Worm (Caenorhabditis elegans) whole organism, L2 larva: ENCODE data around the gene glr-6.

Source experiments
- C34F6.9 ChIP-seq: fragments of 150-350 bp; optimal IDR thresholded peaks from 2 replicates; lab custom pipeline; 2014; ENCODE audit warnings: missing biosample characterization, missing genetic modification characterization
- F13H6.1 ChIP-seq: sonication (generic microtip); optimal IDR thresholded peaks from 2 replicates; lab custom pipeline; 2016; ENCODE audit warnings: missing genetic modification characterization, missing compliant biosample characterization
- R02D3.7 ChIP-seq: fragments of 150-350 bp; optimal IDR thresholded peaks from 2 replicates; lab custom pipeline; 2014; ENCODE audit warnings: missing biosample characterization, missing genetic modification characterization
- Y55F3AM.14 ChIP-seq: fragments of 200-800 bp; sonication (Bioruptor generic); optimal IDR thresholded peaks from 2 replicates; lab custom pipeline; 2018; ENCODE audit warnings: mild to moderate bottlenecking, missing genetic modification characterization, missing compliant biosample characterization
- alr-1 ChIP-seq: fragments of 150-350 bp; optimal IDR thresholded peaks from 2 replicates; lab custom pipeline; 2014; ENCODE audit warnings: missing biosample characterization, missing genetic modification characterization
- aly-2 ChIP-seq: fragments of 150-350 bp; optimal IDR thresholded peaks from 2 replicates; lab custom pipeline; 2014; ENCODE audit warnings: missing biosample characterization, missing genetic modification characterization
- blmp-1 ChIP-seq: sonication (generic microtip); optimal IDR thresholded peaks from 2 replicates; lab custom pipeline; 2017; ENCODE audit warnings: missing genetic modification characterization, mild to moderate bottlenecking, missing compliant biosample characterization, antibody characterized with exemption, moderate library complexity; ENCODE audit not compliant: insufficient read depth
- ceh-16 ChIP-seq: fragments of 150-350 bp; optimal IDR thresholded peaks from 2 replicates; lab custom pipeline; 2014; ENCODE audit warnings: missing biosample characterization, missing genetic modification characterization
- crh-2 ChIP-seq: sonication (generic microtip); optimal IDR thresholded peaks from 2 replicates; lab custom pipeline; 2017; ENCODE audit warnings: missing biosample characterization, missing genetic modification characterization
- dmd-4 ChIP-seq: sonication (generic microtip); optimal IDR thresholded peaks from 2 replicates; lab custom pipeline; 2017; ENCODE audit warnings: missing biosample characterization, missing genetic modification characterization
- egl-27 ChIP-seq: sonication (generic microtip); optimal IDR thresholded peaks from 3 replicates; lab custom pipeline; 2017; ENCODE audit warnings: missing biosample characterization, missing genetic modification reagents, missing genetic modification characterization
- gmeb-1 ChIP-seq: fragments of 150-350 bp; optimal IDR thresholded peaks from 2 replicates; lab custom pipeline; 2014; ENCODE audit warnings: missing biosample characterization, missing genetic modification characterization
- lin-11 ChIP-seq: fragments of 150-350 bp; sonication (generic microtip); optimal IDR thresholded peaks from 2 replicates; lab custom pipeline; 2014; ENCODE audit warnings: missing biosample characterization, missing genetic modification characterization, inconsistent platforms, mixed read lengths
- lin-13 ChIP-seq: fragments of 150-350 bp; optimal IDR thresholded peaks from 2 replicates; lab custom pipeline; 2014; ENCODE audit warnings: missing biosample characterization, missing genetic modification reagents, missing genetic modification characterization
- lin-39 ChIP-seq: fragments of 150-350 bp; optimal IDR thresholded peaks from 2 replicates; lab custom pipeline; 2014; ENCODE audit warnings: missing biosample characterization, missing genetic modification reagents, missing genetic modification characterization
- lsy-2 ChIP-seq, 2 experiments: fragments of 150-350 bp in 1 of 2; sonication (generic microtip) in 1 of 2; optimal IDR thresholded peaks; 2 replicates each; lab custom pipeline; 2014 to 2017; ENCODE audit warnings: missing biosample characterization in 2 of 2, missing genetic modification characterization in 2 of 2
- mbf-1 ChIP-seq: sonication (generic microtip); optimal IDR thresholded peaks from 2 replicates; lab custom pipeline; 2017; ENCODE audit warnings: missing biosample characterization, missing genetic modification characterization
- mdl-1 ChIP-seq, 2 experiments: fragments of 150-350 bp in 1 of 2; sonication (generic microtip) in 1 of 2; optimal IDR thresholded peaks; 2 replicates each; lab custom pipeline; 2017; ENCODE audit warnings: missing biosample characterization in 2 of 2, missing genetic modification characterization in 2 of 2
- nhr-10 ChIP-seq: sonication (generic microtip); optimal IDR thresholded peaks from 2 replicates; lab custom pipeline; 2017; ENCODE audit warnings: missing biosample characterization, missing genetic modification characterization
- nhr-11 ChIP-seq: fragments of 150-350 bp; optimal IDR thresholded peaks from 2 replicates; lab custom pipeline; 2014; ENCODE audit warnings: missing biosample characterization, missing genetic modification characterization
- nhr-12 ChIP-seq: fragments of 150-350 bp; optimal IDR thresholded peaks from 2 replicates; lab custom pipeline; 2014; ENCODE audit warnings: missing biosample characterization, missing genetic modification characterization
- nhr-129 ChIP-seq: fragments of 150-350 bp; optimal IDR thresholded peaks from 2 replicates; lab custom pipeline; 2014; ENCODE audit warnings: missing biosample characterization, missing genetic modification characterization
- nhr-23 ChIP-seq: fragments of 150-350 bp; optimal IDR thresholded peaks from 2 replicates; lab custom pipeline; 2014; ENCODE audit warnings: missing biosample characterization, missing genetic modification reagents, missing genetic modification characterization
- nhr-237 ChIP-seq: fragments of 150-350 bp; optimal IDR thresholded peaks from 2 replicates; lab custom pipeline; 2014; ENCODE audit warnings: missing biosample characterization, missing genetic modification characterization
- nhr-25 ChIP-seq: fragments of 150-350 bp; sonication (generic microtip); optimal IDR thresholded peaks from 3 replicates; lab custom pipeline; 2014; ENCODE audit warnings: missing biosample characterization, missing genetic modification characterization
- nhr-6 ChIP-seq: fragments of 150-350 bp; optimal IDR thresholded peaks from 2 replicates; lab custom pipeline; 2014; ENCODE audit warnings: missing biosample characterization, missing genetic modification characterization
- nhr-77 ChIP-seq: fragments of 150-350 bp; optimal IDR thresholded peaks from 2 replicates; lab custom pipeline; 2014; ENCODE audit warnings: missing biosample characterization, missing genetic modification characterization
- peb-1 ChIP-seq: fragments of 150-350 bp; optimal IDR thresholded peaks from 2 replicates; lab custom pipeline; 2014; ENCODE audit warnings: missing biosample characterization, missing genetic modification characterization
- sem-4 ChIP-seq: fragments of 150-350 bp; optimal IDR thresholded peaks from 2 replicates; lab custom pipeline; 2014; ENCODE audit warnings: missing biosample characterization, missing genetic modification reagents, missing genetic modification characterization
- sma-3 ChIP-seq: sonication (generic microtip); optimal IDR thresholded peaks from 2 replicates; lab custom pipeline; 2016; ENCODE audit warnings: missing genetic modification reagents, missing genetic modification characterization, missing compliant biosample characterization
- sma-9 ChIP-seq, 2 experiments: fragments of 150-350 bp in 1 of 2; sonication (generic microtip) in 1 of 2; optimal IDR thresholded peaks; 2 replicates each; lab custom pipeline; 2014 to 2016; ENCODE audit warnings: missing genetic modification characterization in 2 of 2, mild to moderate bottlenecking in 1 of 2, missing biosample characterization in 1 of 2, missing compliant biosample characterization in 1 of 2, missing genetic modification reagents in 1 of 2, moderate library complexity in 1 of 2
- snpc-4 ChIP-seq: fragments of 150-350 bp; optimal IDR thresholded peaks from 2 replicates; lab custom pipeline; 2014; ENCODE audit warnings: missing biosample characterization, missing genetic modification characterization
- unc-55 ChIP-seq: fragments of 150-350 bp; sonication (generic microtip); optimal IDR thresholded peaks from 3 replicates; lab custom pipeline; 2014; ENCODE audit warnings: missing biosample characterization, missing genetic modification reagents, missing genetic modification characterization
- zag-1 ChIP-seq: fragments of 150-350 bp; optimal IDR thresholded peaks from 2 replicates; lab custom pipeline; 2014; ENCODE audit warnings: missing biosample characterization, missing genetic modification characterization
- ztf-11 ChIP-seq: sonication (generic microtip); optimal IDR thresholded peaks from 2 replicates; lab custom pipeline; 2017; ENCODE audit warnings: missing biosample characterization, missing genetic modification characterization
- ztf-4 ChIP-seq: fragments of 150-350 bp; optimal IDR thresholded peaks from 2 replicates; lab custom pipeline; 2014; ENCODE audit warnings: missing biosample characterization, missing genetic modification characterization

The glr-6 gene

DNA sequence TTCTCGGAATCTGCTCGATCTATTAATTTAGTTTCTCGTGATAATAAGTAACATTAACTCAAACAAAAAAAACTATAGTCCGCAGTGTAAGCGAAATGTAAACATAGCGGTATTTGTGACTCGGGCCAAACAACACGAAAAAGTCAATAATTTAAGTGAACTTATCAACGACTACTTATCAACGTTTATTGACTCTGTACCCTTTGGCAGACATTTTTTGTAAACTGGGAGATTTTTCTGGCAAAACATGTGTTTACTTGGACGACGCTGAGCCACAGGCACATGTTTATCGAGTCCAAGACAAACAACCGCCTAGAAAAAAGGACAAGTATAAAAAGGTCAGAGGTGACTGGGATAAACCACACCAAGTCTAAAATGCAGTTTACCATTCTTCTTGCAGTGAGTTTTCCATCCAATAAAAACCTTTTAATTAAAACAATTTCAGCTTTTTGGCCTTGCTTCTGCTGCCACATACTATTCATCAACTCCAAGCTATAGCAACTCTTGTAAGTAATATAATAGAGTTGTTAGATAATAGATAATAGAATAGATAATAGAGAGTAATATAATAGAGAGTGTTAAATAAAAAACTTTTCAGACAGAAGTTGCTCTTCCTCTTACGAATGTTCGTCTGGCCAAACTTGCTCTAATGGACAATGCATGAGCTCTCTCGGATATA, 4.0 kb upstream of the glr-6 start, which contains the start of gene C53B7.3:
C53B7.3 (plus strand) TSS at position 362 of the 679 bp plus-strand sequence.
- TF ChIP-seq nhr-25 (tag; lab: Kevin White, UChicago) (no peak), F13H6.1 (tag; lab: Kevin White, UChicago) (peak; percentile 34)
- TF ChIP-seq, all 48 proteins: peak for 1

DNA sequence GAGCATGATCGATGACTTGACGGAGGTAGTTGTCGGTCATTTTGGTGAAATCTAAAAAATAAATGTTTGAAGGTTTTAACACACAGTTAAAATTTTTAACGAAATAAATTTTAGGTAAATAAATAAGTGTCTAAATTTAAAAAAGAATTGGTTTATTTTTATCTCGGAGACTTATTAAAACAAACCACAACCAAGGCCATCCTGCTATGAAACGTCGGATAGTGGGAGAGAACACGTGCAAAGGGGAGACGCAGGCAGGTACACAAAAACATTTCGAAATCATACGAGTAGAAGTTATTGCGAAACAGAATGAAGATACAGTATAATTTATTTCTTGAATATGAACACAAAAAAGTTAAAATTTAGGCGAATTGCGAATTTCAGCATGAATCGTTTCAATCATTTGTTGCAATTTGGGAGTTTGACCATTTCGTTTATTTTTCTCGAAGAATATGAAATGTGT, 4.4 kb downstream of the glr-6 start, which contains the start of gene F41B4.3:
F41B4.3 (minus strand) TSS at position 51 of the 463 bp plus-strand sequence.
- TF ChIP-seq zag-1 (tag; lab: Kevin White, UChicago) (no peak), nhr-11 (tag; lab: Kevin White, UChicago) (no peak), mbf-1 (tag; lab: Kevin White, UChicago) (no peak), blmp-1 (tag; lab: Kevin White, UChicago) (no peak), nhr-129 (tag; lab: Kevin White, UChicago) (peak; percentile 39), nhr-77 (no peak), nhr-25 (tag; lab: Kevin White, UChicago) (peak; percentile 7), Y55F3AM.14 (GFP tag; lab: Kevin White, UChicago) (no peak), lin-39 (tag; lab: Kevin White, UChicago) (no peak), sem-4 (tag; lab: Kevin White, UChicago) (no peak), nhr-6 (tag; lab: Kevin White, UChicago) (no peak), peb-1 (tag; lab: Kevin White, UChicago) (no peak), ztf-11 (tag; lab: Kevin White, UChicago) (no peak), nhr-10 (no peak), R02D3.7 (tag; lab: Kevin White, UChicago) (no peak), nhr-23 (tag; lab: Kevin White, UChicago) (no peak), egl-27 (tag; lab: Kevin White, UChicago) (no peak), snpc-4 (tag; lab: Kevin White, UChicago) (no peak), crh-2 (tag; lab: Kevin White, UChicago) (no peak), unc-55 (GFP tag; lab: Kevin White, UChicago) (peak; percentile 69), alr-1 (tag; lab: Kevin White, UChicago) (no peak), sma-3 (no peak), lin-13 (GFP tag; lab: Kevin White, UChicago) (no peak), mdl-1 (tag; optimal IDR thresholded peaks at IDR 0.05; lab: Kevin White, UChicago) (peak in 1 of 2 experiments; percentile 31), C34F6.9 (tag; lab: Kevin White, UChicago) (peak; percentile 55), lin-11 (tag; lab: Kevin White, UChicago) (no peak), dmd-4 (tag; lab: Kevin White, UChicago) (no peak), lsy-2 (tag; optimal IDR thresholded peaks at IDR 0.05; lab: Kevin White, UChicago) (peak in 1 of 2 experiments; percentile 56), nhr-237 (tag; lab: Kevin White, UChicago) (no peak)

DNA sequence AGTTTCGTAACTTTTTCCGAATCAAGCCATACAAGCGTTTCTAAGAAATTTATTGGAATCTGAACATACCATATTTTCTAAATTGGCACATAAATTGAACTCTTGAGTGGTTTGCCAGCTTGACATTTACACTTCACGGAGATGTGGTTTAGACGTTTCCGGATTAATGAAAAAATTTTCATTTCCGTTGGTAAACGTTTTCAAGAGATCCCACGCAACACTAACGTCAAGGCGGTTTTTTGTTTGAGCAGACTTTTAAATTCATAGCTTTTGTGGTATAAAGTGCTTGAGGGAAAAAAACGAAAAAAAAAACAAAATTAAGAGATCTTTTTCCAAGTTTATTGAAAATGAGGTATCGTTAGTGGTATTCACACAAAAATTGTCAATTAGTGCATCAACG, 5.4 kb downstream of the glr-6 start, which contains the start of gene F41B4.2:
F41B4.2 (minus strand) TSS at position 101 of the 400 bp plus-strand sequence.
- no peak for TF ChIP-seq nhr-237 (tag; lab: Kevin White, UChicago)
- no peak for TF ChIP-seq nhr-23 (tag; lab: Kevin White, UChicago)
- no peak for TF ChIP-seq aly-2 (tag; lab: Kevin White, UChicago)
- no peak for TF ChIP-seq blmp-1 (tag; lab: Kevin White, UChicago)
- no peak for TF ChIP-seq gmeb-1 (tag; lab: Kevin White, UChicago)
- TF ChIP-seq lin-11 (tag; lab: Kevin White, UChicago): no peak
- TF ChIP-seq snpc-4 (tag; lab: Kevin White, UChicago): no peak
- no peak for TF ChIP-seq mdl-1 (tag; optimal IDR thresholded peaks at IDR 0.05; lab: Kevin White, UChicago)
- no peak for TF ChIP-seq ceh-16 (tag; lab: Kevin White, UChicago)
- no peak for TF ChIP-seq lin-39 (tag; lab: Kevin White, UChicago)
- no peak for TF ChIP-seq alr-1 (tag; lab: Kevin White, UChicago)
- no peak for TF ChIP-seq nhr-12 (tag; lab: Kevin White, UChicago)
- TF ChIP-seq, all 48 proteins: peak for 0

DNA sequence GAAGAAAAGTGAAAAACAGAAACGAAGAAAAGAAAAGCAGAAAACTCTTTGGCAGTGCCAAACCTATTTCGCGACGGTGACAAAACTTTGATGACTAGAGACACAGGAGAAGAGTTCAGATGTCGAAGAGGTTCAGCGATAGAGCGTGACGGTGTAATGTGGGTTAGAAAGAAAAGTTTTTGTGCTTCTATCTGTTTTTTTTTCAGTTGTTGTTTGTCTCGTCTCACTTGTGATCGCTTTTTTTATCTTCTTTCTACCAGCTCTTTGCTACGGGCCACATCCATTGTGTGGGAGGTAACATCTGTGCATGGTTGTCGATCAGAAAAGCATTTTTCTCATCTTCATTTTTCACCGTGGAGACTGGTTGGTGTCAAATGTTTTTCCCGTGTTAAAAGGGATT, 14.7 kb downstream of the glr-6 start, which contains the start of gene F41B4.1:
F41B4.1 (minus strand) TSS at position 23 of the 400 bp plus-strand sequence.
- TF ChIP-seq lsy-2 (tag; optimal IDR thresholded peaks at IDR 0.05; lab: Kevin White, UChicago) (peak in 1 of 2 experiments; percentile 57), nhr-129 (tag; lab: Kevin White, UChicago) (peak; percentile 53), nhr-12 (tag; lab: Kevin White, UChicago) (no peak), dmd-4 (tag; lab: Kevin White, UChicago) (no peak), sma-9 (GFP tag; optimal IDR thresholded peaks at IDR 0.05; lab: Kevin White, UChicago) (peak; percentile 59), sma-9 (tag; optimal IDR thresholded peaks at IDR 0.05; lab: Kevin White, UChicago) (no peak), C34F6.9 (tag; lab: Kevin White, UChicago) (peak; percentile 33), ztf-4 (tag; lab: Kevin White, UChicago) (peak; percentile 21), F13H6.1 (tag; lab: Kevin White, UChicago) (peak; percentile 70)
